Worm (Caenorhabditis elegans): ENCODE data around the gene F44F4.10.

ce11 chrII:10930678-10931650, 13.9 kb upstream of the F44F4.10 start:
- no peak for TF ChIP-seq ama-1 (optimal IDR thresholded peaks at IDR 0.05)
- no peak for TF ChIP-seq F13C5.2 (tag; optimal IDR thresholded peaks at IDR 0.05)
- TF ChIP-seq ceh-36 (tag; optimal IDR thresholded peaks at IDR 0.05): no peak
- no peak for TF ChIP-seq hnd-1 (tag; optimal IDR thresholded peaks at IDR 0.05)
- no peak for TF ChIP-seq sea-1 (GFP tag; conservative IDR thresholded peaks at IDR 0.05)
